Worm (Caenorhabditis elegans) whole organism, L1 larva: ENCODE measurements around the gene irld-65.

ENCODE experiments used
- C04F5.9 ChIP-seq: sonication (generic microtip); optimal IDR thresholded peaks from 2 replicates; lab custom pipeline; 2016; ENCODE audit warnings: missing genetic modification characterization, missing compliant biosample characterization
- ceh-63 ChIP-seq: fragments of 200-800 bp; sonication (Bioruptor generic); optimal IDR thresholded peaks from 2 replicates; lab custom pipeline; 2018; ENCODE audit warnings: mild to moderate bottlenecking, missing genetic modification characterization, missing compliant biosample characterization
- ceh-8 ChIP-seq: fragments of 200-800 bp; sonication (Bioruptor generic); optimal IDR thresholded peaks from 2 replicates; lab custom pipeline; 2018; ENCODE audit warnings: mild to moderate bottlenecking, missing genetic modification characterization, moderate library complexity, missing compliant biosample characterization
- ceh-82 ChIP-seq, 3 experiments: fragments of 150-350 bp in 1 of 3; sonication (generic microtip) in 2 of 3; optimal IDR thresholded peaks; 2 replicates each; lab custom pipeline; 2014 to 2017; ENCODE audit warnings: missing biosample characterization in 3 of 3, missing genetic modification characterization in 3 of 3
- ceh-88 ChIP-seq: fragments of 200-800 bp; sonication (Bioruptor generic); IDR thresholded peaks from 2 replicates; pipeline ENCODE4 v1.3.6; 2022; ENCODE audit warnings: missing genetic modification characterization, missing compliant biosample characterization
- ceh-90 ChIP-seq: sonication (generic microtip); optimal IDR thresholded peaks from 2 replicates; lab custom pipeline; 2016; ENCODE audit warnings: missing genetic modification characterization, missing compliant biosample characterization
- ces-1 ChIP-seq: fragments of 150-350 bp; optimal IDR thresholded peaks from 2 replicates; lab custom pipeline; 2014; ENCODE audit warnings: missing biosample characterization, missing genetic modification reagents, missing genetic modification characterization
- dpl-1 ChIP-seq, 3 experiments: fragments of 150-350 bp in 2 of 3; sonication (generic microtip) in 1 of 3; optimal IDR thresholded peaks; 2 replicates each; lab custom pipeline; 2014 to 2017; ENCODE audit warnings: missing biosample characterization in 3 of 3, missing genetic modification characterization in 3 of 3, missing genetic modification reagents in 3 of 3
- dsc-1 ChIP-seq: sonication (generic microtip); optimal IDR thresholded peaks from 2 replicates; lab custom pipeline; 2016; ENCODE audit warnings: mild to moderate bottlenecking, missing genetic modification characterization, missing compliant biosample characterization
- efl-1 ChIP-seq, 4 experiments: fragments of 150-350 bp; optimal IDR thresholded peaks in 3 of 4; peaks in 1 of 4; 1 replicate in 1 of 4; 2 replicates in 3 of 4; lab custom pipeline; 2014; ENCODE audit warnings: missing biosample characterization in 2 of 4, missing genetic modification characterization in 2 of 4, missing genetic modification reagents in 2 of 4
- egl-13 ChIP-seq: sonication (generic microtip); optimal IDR thresholded peaks from 2 replicates; lab custom pipeline; 2016; ENCODE audit warnings: missing genotype, missing genetic modification reagents, missing genetic modification characterization, missing compliant biosample characterization
- elt-2 ChIP-seq: sonication (generic microtip); optimal IDR thresholded peaks from 2 replicates; lab custom pipeline; 2016; ENCODE audit warnings: missing genetic modification characterization, mild to moderate bottlenecking, inconsistent platforms, missing compliant biosample characterization, missing genetic modification reagents
- elt-3 ChIP-seq, 6 experiments: fragments of 150-350 bp in 1 of 6; sonication (generic microtip); optimal IDR thresholded peaks; 2 replicates each; lab custom pipeline; 2017 to 2018; ENCODE audit warnings: missing biosample characterization in 6 of 6, missing genetic modification characterization in 6 of 6, inconsistent platforms in 1 of 6
- ets-5 ChIP-seq: fragments of 200-800 bp; sonication (Bioruptor generic); IDR thresholded peaks from 2 replicates; pipeline ENCODE4 v1.3.6; 2022; ENCODE audit warnings: missing genetic modification characterization, missing compliant biosample characterization
- fkh-4 ChIP-seq: sonication (generic microtip); optimal IDR thresholded peaks from 2 replicates; lab custom pipeline; 2016; ENCODE audit warnings: missing compliant biosample characterization, missing genetic modification characterization, borderline replicate concordance
- jun-1 ChIP-seq: fragments of 150-350 bp; optimal IDR thresholded peaks from 2 replicates; lab custom pipeline; 2014; ENCODE audit warnings: missing biosample characterization, missing genetic modification reagents, missing genetic modification characterization
- lin-13 ChIP-seq: fragments of 150-350 bp; optimal IDR thresholded peaks from 2 replicates; lab custom pipeline; 2014; ENCODE audit warnings: missing biosample characterization, missing genetic modification reagents, missing genetic modification characterization
- lir-3 ChIP-seq: sonication (generic microtip); optimal IDR thresholded peaks from 2 replicates; lab custom pipeline; 2016; ENCODE audit warnings: mild to moderate bottlenecking, missing genetic modification characterization, moderate library complexity, missing compliant biosample characterization; ENCODE audit not compliant: poor library complexity
- lsy-2 ChIP-seq, 2 experiments: fragments of 150-350 bp; optimal IDR thresholded peaks; 2 replicates each; lab custom pipeline; 2014; ENCODE audit warnings: missing biosample characterization in 2 of 2, missing genetic modification characterization in 2 of 2
- mdl-1 ChIP-seq, 2 experiments: fragments of 150-350 bp; optimal IDR thresholded peaks; 2 replicates each; lab custom pipeline; 2014 to 2017; ENCODE audit warnings: missing biosample characterization in 2 of 2, missing genetic modification characterization in 2 of 2, inconsistent platforms in 1 of 2
- mef-2 ChIP-seq: fragments of 150-350 bp; optimal IDR thresholded peaks from 2 replicates; lab custom pipeline; 2014; ENCODE audit warnings: missing biosample characterization, missing genetic modification characterization
- nhr-11 ChIP-seq: fragments of 150-350 bp; optimal IDR thresholded peaks from 2 replicates; lab custom pipeline; 2014; ENCODE audit warnings: missing biosample characterization, missing genetic modification characterization
- nhr-12 ChIP-seq: sonication (generic microtip); optimal IDR thresholded peaks from 2 replicates; lab custom pipeline; 2017; ENCODE audit warnings: missing biosample characterization, missing genetic modification characterization
- nhr-20 ChIP-seq: sonication (generic microtip); optimal IDR thresholded peaks from 2 replicates; lab custom pipeline; 2016; ENCODE audit warnings: mild to moderate bottlenecking, missing genetic modification characterization, missing compliant biosample characterization
- nhr-237 ChIP-seq: fragments of 150-350 bp; optimal IDR thresholded peaks from 2 replicates; lab custom pipeline; 2014; ENCODE audit warnings: missing biosample characterization, missing genetic modification characterization
- nhr-47 ChIP-seq: sonication (generic microtip); optimal IDR thresholded peaks from 2 replicates; lab custom pipeline; 2016; ENCODE audit warnings: mild to moderate bottlenecking, missing genetic modification characterization, moderate library complexity, missing compliant biosample characterization
- nhr-76 ChIP-seq: sonication (generic microtip); optimal IDR thresholded peaks from 2 replicates; lab custom pipeline; 2017; ENCODE audit warnings: missing biosample characterization, missing genetic modification characterization
- pag-3 ChIP-seq: sonication (generic microtip); optimal IDR thresholded peaks from 2 replicates; lab custom pipeline; 2017; ENCODE audit warnings: missing genetic modification characterization, mild to moderate bottlenecking, missing compliant biosample characterization, antibody characterized with exemption, borderline replicate concordance; ENCODE audit not compliant: insufficient read depth
- rnt-1 ChIP-seq: sonication (generic microtip); optimal IDR thresholded peaks from 2 replicates; lab custom pipeline; 2016; ENCODE audit warnings: mild to moderate bottlenecking, missing genetic modification characterization, moderate library complexity, missing compliant biosample characterization
- skn-1 ChIP-seq: fragments of 150-350 bp; optimal IDR thresholded peaks from 2 replicates; lab custom pipeline; 2014; ENCODE audit warnings: missing biosample characterization, missing genetic modification characterization
- snpc-4 ChIP-seq: fragments of 150-350 bp; optimal IDR thresholded peaks from 2 replicates; lab custom pipeline; 2014; ENCODE audit warnings: missing biosample characterization, missing genetic modification characterization
- snu-23 ChIP-seq: sonication (generic microtip); optimal IDR thresholded peaks from 2 replicates; lab custom pipeline; 2016; ENCODE audit warnings: missing genetic modification characterization, missing compliant biosample characterization
- sup-37 ChIP-seq: fragments of 200-800 bp; sonication (Bioruptor generic); optimal IDR thresholded peaks from 2 replicates; lab custom pipeline; 2018; ENCODE audit warnings: mild to moderate bottlenecking, missing genetic modification characterization, missing compliant biosample characterization
- swsn-7 ChIP-seq: sonication (generic microtip); optimal IDR thresholded peaks from 2 replicates; lab custom pipeline; 2016; ENCODE audit warnings: missing genetic modification characterization, missing compliant biosample characterization
- tbx-2 ChIP-seq: sonication (generic microtip); optimal IDR thresholded peaks from 2 replicates; lab custom pipeline; 2016; ENCODE audit warnings: missing genetic modification characterization, missing compliant biosample characterization
- unc-30 ChIP-seq: sonication (generic microtip); optimal IDR thresholded peaks from 2 replicates; lab custom pipeline; 2017; ENCODE audit warnings: missing biosample characterization, missing genetic modification characterization
- unc-86 ChIP-seq: sonication (generic microtip); optimal IDR thresholded peaks from 2 replicates; lab custom pipeline; 2016; ENCODE audit warnings: missing genetic modification characterization, missing compliant biosample characterization
- unc-98 ChIP-seq: fragments of 200-800 bp; sonication (Bioruptor generic); IDR thresholded peaks from 2 replicates; pipeline ENCODE4 v1.3.6; 2022; ENCODE audit warnings: missing genetic modification characterization, missing compliant biosample characterization
- vab-15 ChIP-seq: sonication (generic microtip); optimal IDR thresholded peaks from 2 replicates; lab custom pipeline; 2017; ENCODE audit warnings: missing genotype, mild to moderate bottlenecking, missing genetic modification characterization, missing compliant biosample characterization
- zag-1 ChIP-seq: fragments of 150-350 bp; optimal IDR thresholded peaks from 2 replicates; lab custom pipeline; 2014; ENCODE audit warnings: missing biosample characterization, missing genetic modification characterization
- zip-4 ChIP-seq: fragments of 200-800 bp; sonication (Bioruptor generic); optimal IDR thresholded peaks from 2 replicates; lab custom pipeline; 2018; ENCODE audit warnings: mild to moderate bottlenecking, missing genetic modification characterization, moderate library complexity, missing compliant biosample characterization
- ztf-11 ChIP-seq, 2 experiments: sonication (generic microtip); optimal IDR thresholded peaks; 2 replicates each; lab custom pipeline; 2016 to 2017; ENCODE audit warnings: missing genetic modification characterization in 2 of 2, missing biosample characterization in 1 of 2, missing compliant biosample characterization in 1 of 2

irld-65 gene

ce11 chrII:2920817-2921458, 16.8 kb downstream of the irld-65 start (continued):
- no peak for TF ChIP-seq nhr-20 (tag; lab: Kevin White, UChicago)
- TF ChIP-seq skn-1 (tag; lab: Kevin White, UChicago): peak; percentile 80
- TF ChIP-seq efl-1 (optimal IDR thresholded peaks at IDR 0.05; lab: Kevin White, UChicago): peak; percentile 74 to 86
- TF ChIP-seq efl-1 (GFP tag; optimal IDR thresholded peaks at IDR 0.05 in 1 of 2; lab: Kevin White, UChicago): peak; percentile 62 to 92
- no peak for TF ChIP-seq ztf-11 (tag; optimal IDR thresholded peaks at IDR 0.05; lab: Kevin White, UChicago)
- TF ChIP-seq lir-3: no peak
- peak; percentile 53 for TF ChIP-seq tbx-2
- no peak for TF ChIP-seq ces-1
- TF ChIP-seq nhr-12 (tag; lab: Kevin White, UChicago): no peak
- TF ChIP-seq ceh-82 (tag; optimal IDR thresholded peaks at IDR 0.05; lab: Kevin White, UChicago): peak in 2 of 3 experiments; percentile 35 to 55
- 0 out of 2 replicates have a peak, but pooled peaks have one; percentile 34 for TF ChIP-seq unc-98 (GFP tag; lab: Robert Waterston, UW)
- no peak for TF ChIP-seq fkh-4 (tag; lab: Kevin White, UChicago)
- TF ChIP-seq ceh-90 (tag; lab: Kevin White, UChicago): no peak
- TF ChIP-seq snu-23: peak; percentile 74
- no peak for TF ChIP-seq nhr-76 (tag; lab: Kevin White, UChicago)
- TF ChIP-seq lsy-2 (tag; optimal IDR thresholded peaks at IDR 0.05; lab: Kevin White, UChicago): peak; percentile 45 to 62
- TF ChIP-seq ets-5: no peak
- peak; percentile 66 for TF ChIP-seq nhr-47 (tag; lab: Kevin White, UChicago)
- TF ChIP-seq unc-86 (tag; lab: Kevin White, UChicago): peak; percentile 34
- TF ChIP-seq rnt-1 (tag; lab: Kevin White, UChicago): no peak
- TF ChIP-seq ceh-88 (GFP tag; lab: Robert Waterston, UW): no peak
- no peak for TF ChIP-seq egl-13
- TF ChIP-seq elt-3 (tag; optimal IDR thresholded peaks at IDR 0.05; lab: Kevin White, UChicago): no peak
- TF ChIP-seq C04F5.9 (tag; lab: Kevin White, UChicago): peak; percentile 13
- peak; percentile 49 for TF ChIP-seq jun-1 (tag; lab: Kevin White, UChicago)
- peak; percentile 22 to 52 (median 44) for TF ChIP-seq dpl-1 (GFP tag; optimal IDR thresholded peaks at IDR 0.05; lab: Kevin White, UChicago)
- no peak for TF ChIP-seq dsc-1 (tag; lab: Kevin White, UChicago)
- no peak for TF ChIP-seq ceh-63
- no peak for TF ChIP-seq pag-3
- TF ChIP-seq sup-37 (GFP tag; lab: Kevin White, UChicago): no peak
- TF ChIP-seq lin-13: peak; percentile 4

DNA sequence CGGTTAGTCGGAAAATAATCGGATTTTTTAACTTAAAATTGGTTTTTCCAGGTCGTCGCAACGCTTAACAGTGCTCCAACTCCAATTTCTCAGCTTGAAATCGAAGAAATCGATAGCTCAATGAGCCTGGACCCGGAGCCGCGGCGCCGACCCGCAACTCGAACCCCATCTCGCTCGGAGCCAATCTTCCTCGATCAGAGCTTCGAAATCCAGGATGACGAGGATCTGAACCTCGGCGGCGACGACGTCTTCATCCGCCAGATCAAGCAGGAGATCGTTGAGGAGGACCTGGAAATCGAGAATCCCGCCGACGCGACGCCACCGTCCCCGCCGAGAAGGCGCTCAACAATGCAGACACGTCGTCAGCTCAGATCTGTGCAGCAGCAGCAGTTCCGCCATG, 17.5 kb downstream of the irld-65 start:
- TF ChIP-seq zag-1 (tag; lab: Kevin White, UChicago) (no peak), ceh-8 (GFP tag; lab: Kevin White, UChicago) (no peak), lir-3 (no peak), nhr-237 (no peak), elt-3 (tag; optimal IDR thresholded peaks at IDR 0.05; lab: Kevin White, UChicago) (no peak), nhr-11 (tag; lab: Kevin White, UChicago) (no peak), swsn-7 (tag; lab: Kevin White, UChicago) (no peak), ces-1 (no peak), egl-13 (no peak), pag-3 (no peak), unc-30 (no peak), mdl-1 (tag; optimal IDR thresholded peaks at IDR 0.05; lab: Kevin White, UChicago) (no peak), snpc-4 (tag; lab: Kevin White, UChicago) (no peak), zip-4 (no peak), elt-2 (no peak), vab-15 (tag; lab: Kevin White, UChicago) (no peak), mef-2 (no peak), C04F5.9 (tag; lab: Kevin White, UChicago) (no peak)
- TF ChIP-seq, all 84 proteins: peak for 0
